Worm (Caenorhabditis elegans): ENCODE measurements around the gene K08D9.9.

K08D9.9 gene

DNA sequence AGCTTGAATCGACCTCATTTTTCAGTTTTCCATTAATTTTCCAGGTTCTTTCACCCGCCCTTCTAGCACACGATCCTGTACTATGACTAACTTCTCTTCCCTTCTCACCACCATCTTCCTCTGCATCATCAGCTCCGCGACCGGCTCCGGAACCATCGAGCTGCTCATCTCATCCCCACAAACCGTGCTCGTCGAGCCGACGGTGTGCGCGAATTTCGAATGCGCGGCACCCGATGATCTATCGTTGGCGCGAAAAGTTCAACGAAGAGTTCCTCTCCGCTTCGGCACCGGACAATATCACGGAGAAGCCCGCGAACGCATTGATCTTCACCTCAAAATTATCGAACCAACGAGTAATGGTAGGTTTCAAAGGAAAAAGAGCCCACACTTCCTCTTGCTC lies 26.4 kb downstream of the K08D9.9 start, which contains the start of gene apx-1:
TSS of gene apx-1 (plus strand) at position 50 of the 400 bp plus-strand sequence.
- TF ChIP-seq efl-1 (optimal IDR thresholded peaks at IDR 0.05), result no peak
- peak in 1 of 2 experiments; percentile 9 for TF ChIP-seq efl-1 (GFP tag; optimal IDR thresholded peaks at IDR 0.05 in 1 of 2)
- TF ChIP-seq nhr-12 (tag; optimal IDR thresholded peaks at IDR 0.05), result no peak

DNA sequence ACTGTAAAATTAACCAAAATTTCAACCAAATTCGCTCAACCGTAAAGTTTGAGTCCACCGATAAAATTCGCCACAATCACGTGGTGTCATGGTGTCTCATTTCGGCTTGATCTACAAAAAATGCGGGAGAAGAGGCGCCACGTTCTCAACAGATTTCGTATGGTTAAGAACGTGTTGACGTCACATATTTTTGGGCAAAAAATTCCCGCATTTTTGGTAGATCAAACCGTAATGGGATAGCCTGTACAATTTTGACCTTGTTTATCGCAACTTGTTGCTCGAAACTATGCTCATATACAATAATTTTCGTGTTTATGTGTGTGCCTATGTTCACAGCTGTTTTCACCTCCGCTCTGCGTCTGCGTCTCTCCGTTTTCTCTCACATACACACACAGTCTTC lies 27.6 kb downstream of the K08D9.9 start:
- TF ChIP-seq lin-14 (GFP tag; optimal IDR thresholded peaks at IDR 0.05), result no peak
- TF ChIP-seq efl-1 (optimal IDR thresholded peaks at IDR 0.05), result no peak
- TF ChIP-seq efl-1 (GFP tag; optimal IDR thresholded peaks at IDR 0.05 in 1 of 2), result peak in 1 of 2 experiments; percentile 71
- TF ChIP-seq aha-1 (tag; optimal IDR thresholded peaks at IDR 0.05), result no peak
- no peak for TF ChIP-seq vab-15 (tag; optimal IDR thresholded peaks at IDR 0.05)

DNA sequence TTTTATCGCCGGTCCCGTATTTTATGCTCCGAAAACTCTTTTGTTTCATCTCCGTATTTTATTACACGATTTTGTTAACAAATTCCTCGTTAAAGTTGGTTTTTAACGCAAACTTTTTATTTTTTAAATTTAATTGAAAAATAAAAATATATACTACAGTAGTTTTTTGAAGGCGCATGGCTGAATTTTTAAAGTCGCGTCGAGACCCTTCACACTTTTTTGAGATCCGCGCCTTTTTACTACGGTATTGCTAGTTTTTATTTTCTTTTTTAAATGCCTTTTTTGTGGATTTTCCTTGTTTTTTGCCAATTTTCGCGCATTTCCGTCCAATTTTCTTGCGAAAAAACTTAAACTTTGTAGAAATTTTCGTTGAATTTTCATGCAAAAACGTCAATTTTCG lies 32.1 kb downstream of the K08D9.9 start:
- TF ChIP-seq unc-98 (GFP tag; IDR thresholded peaks at IDR 0.05) (no peak), nhr-19 (GFP tag; conservative IDR thresholded peaks at IDR 0.05) (no peak)

DNA sequence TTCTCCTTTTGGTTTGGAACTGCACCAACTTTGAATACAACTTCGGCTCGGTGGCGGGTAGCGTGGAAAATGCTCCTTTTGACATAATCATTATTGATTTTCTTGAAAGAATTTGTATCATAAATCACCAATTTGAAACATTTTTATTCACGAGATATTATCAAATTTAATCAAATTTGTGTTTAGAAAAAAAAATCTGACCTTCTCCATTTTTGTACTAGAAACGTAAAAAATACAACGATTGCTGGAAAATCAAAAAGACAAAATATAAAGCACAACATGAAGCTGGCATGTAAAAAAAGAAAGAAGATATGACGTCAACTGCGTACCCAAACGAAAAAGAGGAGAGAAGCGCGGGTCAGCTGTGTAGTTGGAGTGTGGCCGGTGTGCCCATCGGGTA lies 36.2 kb downstream of the K08D9.9 start, which contains the start of gene K08D9.4:
TSS of gene K08D9.4 (minus strand) at position 101 of the 400 bp plus-strand sequence.
- TF ChIP-seq lin-35 (GFP tag; optimal IDR thresholded peaks at IDR 0.05), result no peak
- no peak for TF ChIP-seq lir-3 (tag; optimal IDR thresholded peaks at IDR 0.05; ENCODE audit: poor library complexity)
- no peak for TF ChIP-seq ets-5 (GFP tag; IDR thresholded peaks at IDR 0.05)
- TF ChIP-seq sptf-1 (tag; optimal IDR thresholded peaks at IDR 0.05), result no peak
- peak; percentile 3 for TF ChIP-seq rnt-1 (tag; optimal IDR thresholded peaks at IDR 0.05)

DNA sequence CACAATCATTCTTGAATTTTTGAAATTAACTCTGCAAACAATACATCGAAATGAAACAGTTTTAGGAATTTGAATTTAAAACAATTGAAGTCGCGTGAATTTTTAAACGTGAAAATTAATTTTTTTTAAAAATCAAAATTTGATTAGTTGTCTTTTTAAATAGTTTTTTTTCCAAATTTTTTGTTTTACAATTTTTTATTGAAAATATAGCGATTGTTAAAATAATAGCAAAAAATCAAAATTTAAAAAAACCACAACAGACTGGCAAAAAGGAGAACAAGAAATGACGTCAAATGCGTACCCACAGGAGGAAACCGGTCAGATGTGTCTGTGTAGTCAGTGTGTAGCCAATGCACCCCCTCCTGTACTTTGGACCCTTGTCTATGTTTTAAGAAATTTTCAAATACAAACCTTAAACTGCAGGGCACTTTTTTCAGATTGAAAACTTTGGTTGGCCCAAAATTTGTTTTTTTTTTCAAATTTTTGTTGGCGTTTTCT lies 39.6 kb downstream of the K08D9.9 start, which contains the start of the genes Y73C8B.1 and Y73C8B.5:
TSS of gene Y73C8B.1 (minus strand) at position 51 of the 498 bp plus-strand sequence.
TSS of gene Y73C8B.5 (plus strand) at position 437 of the 498 bp plus-strand sequence.
- TF ChIP-seq efl-1 (optimal IDR thresholded peaks at IDR 0.05) (no peak), efl-1 (GFP tag; optimal IDR thresholded peaks at IDR 0.05 in 1 of 2) (no peak), skn-1 (tag; optimal IDR thresholded peaks at IDR 0.05) (no peak), nhr-11 (tag; optimal IDR thresholded peaks at IDR 0.05) (peak; percentile 42), sup-37 (GFP tag; optimal IDR thresholded peaks at IDR 0.05) (no peak), zip-4 (GFP tag; optimal IDR thresholded peaks at IDR 0.05) (no peak), snu-23 (GFP tag; optimal IDR thresholded peaks at IDR 0.05) (peak; percentile 8), hlh-17 (GFP tag; optimal IDR thresholded peaks at IDR 0.05; ENCODE audit: borderline replicate concordance) (no peak), nhr-20 (tag; optimal IDR thresholded peaks at IDR 0.05) (peak; percentile 33), nhr-237 (tag; optimal IDR thresholded peaks at IDR 0.05) (no peak), alr-1 (tag; optimal IDR thresholded peaks at IDR 0.05; ENCODE audit: borderline replicate concordance) (no peak), lin-35 (GFP tag; optimal IDR thresholded peaks at IDR 0.05) (peak in 1 of 2 experiments; percentile 45), nhr-85 (tag) (peak; percentile 2), C04F5.9 (tag; optimal IDR thresholded peaks at IDR 0.05) (no peak), nhr-71 (tag; optimal IDR thresholded peaks at IDR 0.05) (peak; percentile 29), grh-1 (GFP tag; IDR thresholded peaks at IDR 0.05) (peak; percentile 61)

DNA sequence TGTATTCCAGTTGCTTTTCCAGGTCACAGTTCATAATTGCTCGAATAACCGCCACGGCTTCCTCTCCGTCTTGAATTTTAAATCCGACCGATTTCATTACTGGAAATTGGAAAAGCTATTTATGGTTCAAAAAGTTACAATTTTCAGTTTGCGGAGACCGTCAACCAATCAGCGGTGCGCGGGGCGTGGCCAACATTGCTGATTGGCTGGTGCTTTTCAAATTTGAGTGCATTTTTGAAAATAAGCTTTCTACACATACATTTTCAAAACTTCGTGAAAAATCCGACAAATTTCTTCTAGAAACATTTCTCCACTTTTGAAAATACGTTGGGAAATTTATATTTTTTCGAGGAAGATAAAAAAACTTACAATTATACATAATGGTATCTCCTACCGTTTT lies 40.7 kb downstream of the K08D9.9 start:
- TF ChIP-seq nhr-77 (tag; optimal IDR thresholded peaks at IDR 0.05), result no peak
- TF ChIP-seq sup-37 (GFP tag; optimal IDR thresholded peaks at IDR 0.05), result no peak
- TF ChIP-seq alr-1 (tag; optimal IDR thresholded peaks at IDR 0.05; ENCODE audit: borderline replicate concordance), result no peak
- TF ChIP-seq nhr-237 (tag; optimal IDR thresholded peaks at IDR 0.05), result no peak
- TF ChIP-seq fkh-10 (GFP tag; optimal IDR thresholded peaks at IDR 0.05), result no peak
- TF ChIP-seq tlp-1 (tag; optimal IDR thresholded peaks at IDR 0.05), result no peak
- no peak for TF ChIP-seq nhr-11 (tag; optimal IDR thresholded peaks at IDR 0.05)
- no peak for TF ChIP-seq unc-86 (tag; optimal IDR thresholded peaks at IDR 0.05)
- no peak for TF ChIP-seq nhr-85 (tag)
- no peak for TF ChIP-seq lin-35 (GFP tag; optimal IDR thresholded peaks at IDR 0.05)

Measured in whole organism, L1 larva.